Fruit fly (Drosophila melanogaster) whole organism, pupa: ENCODE results near the gene CG31997.

Source experiments
- CG13204 ChIP-seq: fragments of 200-800 bp; sonication (Bioruptor generic); optimal IDR thresholded peaks from 2 replicates; lab custom pipeline; 2018; ENCODE audit warnings: missing biosample characterization, mild to moderate bottlenecking, missing genetic modification characterization, moderate library complexity
- CG17806 ChIP-seq: fragments of 200-800 bp; sonication (Bioruptor generic); optimal IDR thresholded peaks from 2 replicates; lab custom pipeline; 2018; ENCODE audit warnings: missing biosample characterization, mild to moderate bottlenecking, missing genetic modification characterization, moderate library complexity
- CG8301 ChIP-seq: fragments of 200-800 bp; sonication (Bioruptor generic); optimal IDR thresholded peaks from 2 replicates; lab custom pipeline; 2018; ENCODE audit warnings: missing biosample characterization, mild to moderate bottlenecking, missing genetic modification characterization
- D1 ChIP-seq: fragments of 200-800 bp; sonication (Bioruptor generic); optimal IDR thresholded peaks from 2 replicates; lab custom pipeline; 2018; ENCODE audit warnings: missing biosample characterization, mild to moderate bottlenecking, missing genetic modification characterization, moderate library complexity

DNA sequence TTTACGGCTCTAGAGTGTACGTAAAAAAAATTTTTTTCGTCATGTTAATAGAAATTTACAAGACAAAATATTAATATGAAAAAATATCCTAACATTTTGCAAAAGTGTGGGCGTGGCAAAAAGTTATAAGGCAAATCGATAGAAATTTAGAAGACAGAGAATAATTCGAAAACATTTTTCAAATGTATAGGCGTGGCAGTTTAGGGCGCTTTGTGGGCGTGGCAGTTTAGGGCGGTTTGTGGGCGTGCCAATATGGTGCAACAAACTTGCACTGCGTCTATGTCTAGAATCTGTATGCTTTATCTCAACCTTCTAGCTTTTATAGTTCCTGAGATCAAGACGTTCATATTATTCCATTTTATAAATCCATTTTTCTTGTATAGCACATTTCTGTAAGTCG, 24.9 kb downstream of the CG31997 start:
- no peak for TF ChIP-seq CG8301 (tag; lab: Kevin White, UChicago)
- no peak for TF ChIP-seq CG13204
- TF ChIP-seq CG17806 (tag; lab: Kevin White, UChicago), result no peak
- no peak for TF ChIP-seq D1 (tag; lab: Kevin White, UChicago)
